Fruit fly (Drosophila melanogaster) whole organism: ENCODE measurements around the gene CG13247.

Experiments used
- CG8478 ChIP-seq: fragments of >200 bp; optimal IDR thresholded peaks from 2 replicates; lab custom pipeline; 2018; ENCODE audit warnings: inconsistent platforms
- Dll ChIP-seq: fragments of >200 bp; optimal IDR thresholded peaks from 2 replicates; lab custom pipeline; 2017
- EcR ChIP-seq, 2 experiments: fragments of >200 bp; optimal IDR thresholded peaks; 2 replicates each; lab custom pipeline; 2017; ENCODE audit warnings: missing biosample characterization in 2 of 2, missing genetic modification characterization in 2 of 2, missing genetic modification reagents in 2 of 2
- pan ChIP-seq: fragments of >200 bp; optimal IDR thresholded peaks from 2 replicates; lab custom pipeline; 2017
- psq ChIP-seq: fragments of >200 bp; optimal IDR thresholded peaks from 2 replicates; lab custom pipeline; 2017
- usp ChIP-seq: fragments of >200 bp; optimal IDR thresholded peaks from 2 replicates; lab custom pipeline; 2017; ENCODE audit warnings: missing biosample characterization, missing genetic modification characterization, mixed read lengths

Gene CG13247

dm6 chr3L:20385969-20386370 is 15.9 kb downstream of the CG13247 start:
- TF ChIP-seq Dll (lab: Kevin White, UChicago): no peak
- TF ChIP-seq usp (GFP tag; lab: Kevin White, UChicago): no peak
- no peak for TF ChIP-seq EcR (GFP tag; optimal IDR thresholded peaks at IDR 0.05; lab: Kevin White, UChicago)
- TF ChIP-seq psq (lab: Kevin White, UChicago): no peak

- TF ChIP-seq usp (GFP tag; lab: Kevin White, UChicago) (no peak), pan (no peak), CG8478 (lab: Kevin White, UChicago) (no peak), psq (lab: Kevin White, UChicago) (no peak), Dll (lab: Kevin White, UChicago) (no peak), EcR (GFP tag; optimal IDR thresholded peaks at IDR 0.05; lab: Kevin White, UChicago) (no peak)
These were observed 17.1 kb downstream of the CG13247 start for dm6 chr3L:20387038-20387842.

dm6 chr3L:20387843-20388163 is 17.7 kb downstream of the CG13247 start:
- TF ChIP-seq psq (lab: Kevin White, UChicago): no peak
- TF ChIP-seq Dll (lab: Kevin White, UChicago): no peak
- TF ChIP-seq EcR (GFP tag; optimal IDR thresholded peaks at IDR 0.05; lab: Kevin White, UChicago): no peak
- TF ChIP-seq CG8478 (lab: Kevin White, UChicago): no peak
- TF ChIP-seq pan: no peak
- TF ChIP-seq usp (GFP tag; lab: Kevin White, UChicago): no peak

dm6 chr3L:20388983-20389382 is 18.9 kb downstream of the CG13247 start:
- TF ChIP-seq pan: no peak
- TF ChIP-seq EcR (GFP tag; optimal IDR thresholded peaks at IDR 0.05; lab: Kevin White, UChicago): no peak
- no peak for TF ChIP-seq Dll (lab: Kevin White, UChicago)

- TF ChIP-seq usp (GFP tag; lab: Kevin White, UChicago) (no peak), psq (lab: Kevin White, UChicago) (no peak), CG8478 (lab: Kevin White, UChicago) (no peak), EcR (GFP tag; optimal IDR thresholded peaks at IDR 0.05; lab: Kevin White, UChicago) (no peak), Dll (lab: Kevin White, UChicago) (no peak), pan (no peak)
These were observed 23.2 kb downstream of the CG13247 start, which contains the start of gene CG33969 for dm6 chr3L:20393357-20393756. TSS of gene CG33969 (minus strand) at chr3L:20393553.

dm6 chr3L:20395257-20395909 is 25.3 kb downstream of the CG13247 start:
- TF ChIP-seq psq (lab: Kevin White, UChicago) (no peak), Dll (lab: Kevin White, UChicago) (no peak), pan (peak; percentile 67)

- no peak for TF ChIP-seq psq (lab: Kevin White, UChicago)
- TF ChIP-seq pan: no peak
- no peak for TF ChIP-seq CG8478 (lab: Kevin White, UChicago)
- TF ChIP-seq usp (GFP tag; lab: Kevin White, UChicago): no peak
- no peak for TF ChIP-seq Dll (lab: Kevin White, UChicago)
- no peak for TF ChIP-seq EcR (GFP tag; optimal IDR thresholded peaks at IDR 0.05; lab: Kevin White, UChicago)
These were observed 25.9 kb downstream of the CG13247 start for dm6 chr3L:20396047-20396446.

dm6 chr3L:20397770-20398169 is 27.7 kb downstream of the CG13247 start:
- TF ChIP-seq pan (no peak), psq (lab: Kevin White, UChicago) (no peak), usp (GFP tag; lab: Kevin White, UChicago) (no peak)

- TF ChIP-seq psq (lab: Kevin White, UChicago): no peak
- TF ChIP-seq usp (GFP tag; lab: Kevin White, UChicago): no peak
- no peak for TF ChIP-seq CG8478 (lab: Kevin White, UChicago)
- TF ChIP-seq EcR (GFP tag; optimal IDR thresholded peaks at IDR 0.05; lab: Kevin White, UChicago): no peak
- no peak for TF ChIP-seq Dll (lab: Kevin White, UChicago)
- TF ChIP-seq pan: no peak
These were observed 28.4 kb downstream of the CG13247 start for dm6 chr3L:20398243-20399222.

- no peak for TF ChIP-seq EcR (GFP tag; optimal IDR thresholded peaks at IDR 0.05; lab: Kevin White, UChicago)
- no peak for TF ChIP-seq CG8478 (lab: Kevin White, UChicago)
- no peak for TF ChIP-seq usp (GFP tag; lab: Kevin White, UChicago)
- no peak for TF ChIP-seq pan
- TF ChIP-seq psq (lab: Kevin White, UChicago): no peak
- TF ChIP-seq Dll (lab: Kevin White, UChicago): no peak
These were observed 29.5 kb downstream of the CG13247 start for dm6 chr3L:20399550-20400109.

- TF ChIP-seq EcR (GFP tag; optimal IDR thresholded peaks at IDR 0.05; lab: Kevin White, UChicago): no peak
- no peak for TF ChIP-seq psq (lab: Kevin White, UChicago)
- no peak for TF ChIP-seq CG8478 (lab: Kevin White, UChicago)
- TF ChIP-seq Dll (lab: Kevin White, UChicago): no peak
- no peak for TF ChIP-seq usp (GFP tag; lab: Kevin White, UChicago)
- TF ChIP-seq pan: no peak
These were observed 30.4 kb downstream of the CG13247 start for dm6 chr3L:20400515-20400914.
